Worm (Caenorhabditis elegans): ENCODE results near the gene srbc-3.

Gene srbc-3

DNA sequence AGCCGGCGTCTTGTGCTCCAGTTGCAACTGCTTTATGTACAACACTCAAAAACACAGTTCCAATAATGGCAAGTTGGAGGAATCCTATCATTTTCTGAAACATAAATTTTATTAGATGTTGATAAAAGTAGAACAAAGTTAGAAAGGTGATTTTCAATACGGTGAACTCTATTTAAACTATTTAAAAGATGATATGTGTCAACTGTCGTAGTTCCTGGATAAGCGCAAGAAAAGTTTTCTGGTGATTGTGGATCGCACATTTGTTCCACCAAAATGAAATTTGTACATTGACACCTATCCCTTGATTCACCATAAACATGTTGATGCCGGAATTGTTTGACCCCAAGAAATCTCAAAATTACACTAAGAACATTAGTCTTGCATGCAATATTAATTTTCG is 23.8 kb downstream of the srbc-3 start, which contains the start of gene C17B7.9:
C17B7.9 (minus strand) TSS at position 101 of the 400 bp plus-strand sequence.
- no peak for TF ChIP-seq lin-39 (tag; optimal IDR thresholded peaks at IDR 0.05)
- TF ChIP-seq unc-39 (tag; optimal IDR thresholded peaks at IDR 0.05) = no peak
- TF ChIP-seq nhr-77 (tag; optimal IDR thresholded peaks at IDR 0.05) = no peak
- TF ChIP-seq unc-62 (GFP tag; optimal IDR thresholded peaks at IDR 0.05) = no peak
- TF ChIP-seq skn-1 (tag; optimal IDR thresholded peaks at IDR 0.05) = no peak
- TF ChIP-seq Y55F3AM.14 (GFP tag; optimal IDR thresholded peaks at IDR 0.05) = no peak
- no peak for TF ChIP-seq alr-1 (tag; optimal IDR thresholded peaks at IDR 0.05)
- no peak for TF ChIP-seq peb-1 (tag; optimal IDR thresholded peaks at IDR 0.05)
- TF ChIP-seq nhr-23 (tag; optimal IDR thresholded peaks at IDR 0.05) = no peak
- TF ChIP-seq egl-27 (tag; optimal IDR thresholded peaks at IDR 0.05) = no peak
- TF ChIP-seq nhr-25 (tag; optimal IDR thresholded peaks at IDR 0.05) = no peak
- TF ChIP-seq ceh-16 (tag; optimal IDR thresholded peaks at IDR 0.05) = no peak
- TF ChIP-seq ztf-1 (GFP tag; conservative IDR thresholded peaks at IDR 0.05) = no peak
- TF ChIP-seq nhr-129 (tag; optimal IDR thresholded peaks at IDR 0.05) = no peak
- TF ChIP-seq zag-1 (tag; optimal IDR thresholded peaks at IDR 0.05) = no peak
- no peak for TF ChIP-seq aly-2 (tag; optimal IDR thresholded peaks at IDR 0.05)
- TF ChIP-seq lin-13 (GFP tag; optimal IDR thresholded peaks at IDR 0.05) = no peak
- no peak for TF ChIP-seq lin-11 (tag; optimal IDR thresholded peaks at IDR 0.05)
- TF ChIP-seq sma-9 (GFP tag; optimal IDR thresholded peaks at IDR 0.05) = no peak
- no peak for TF ChIP-seq sma-9 (tag; optimal IDR thresholded peaks at IDR 0.05)
- TF ChIP-seq nhr-6 (tag; optimal IDR thresholded peaks at IDR 0.05) = no peak

- TF ChIP-seq nhr-11 (tag; optimal IDR thresholded peaks at IDR 0.05) (no peak), elt-1 (tag; optimal IDR thresholded peaks at IDR 0.05) (no peak), nhr-129 (tag; optimal IDR thresholded peaks at IDR 0.05) (no peak), ztf-1 (GFP tag; conservative IDR thresholded peaks at IDR 0.05) (no peak), egl-27 (tag; optimal IDR thresholded peaks at IDR 0.05) (no peak), ztf-11 (tag; optimal IDR thresholded peaks at IDR 0.05) (no peak), nhr-21 (tag; optimal IDR thresholded peaks at IDR 0.05) (no peak), lin-39 (tag; optimal IDR thresholded peaks at IDR 0.05) (no peak), skn-1 (tag; optimal IDR thresholded peaks at IDR 0.05) (no peak), alr-1 (tag; optimal IDR thresholded peaks at IDR 0.05) (no peak), zag-1 (tag; optimal IDR thresholded peaks at IDR 0.05) (no peak), mbf-1 (tag; optimal IDR thresholded peaks at IDR 0.05) (no peak), unc-55 (GFP tag; optimal IDR thresholded peaks at IDR 0.05) (no peak), sma-9 (GFP tag; optimal IDR thresholded peaks at IDR 0.05) (no peak), sma-9 (tag; optimal IDR thresholded peaks at IDR 0.05) (no peak), Y55F3AM.14 (GFP tag; optimal IDR thresholded peaks at IDR 0.05) (no peak), mdl-1 (tag; optimal IDR thresholded peaks at IDR 0.05) (no peak), ama-1 (optimal IDR thresholded peaks at IDR 0.05) (no peak), nhr-237 (tag; optimal IDR thresholded peaks at IDR 0.05) (no peak), fos-1 (tag; optimal IDR thresholded peaks at IDR 0.05) (no peak), nhr-23 (tag; optimal IDR thresholded peaks at IDR 0.05) (no peak)
Observed at ce11 chrV:3333334-3333733, 25.1 kb downstream of the srbc-3 start, which contains the start of gene C17B7.5. C17B7.5 (plus strand) TSS chrV:3333634.

ce11 chrV:3339009-3339408 is 30.7 kb downstream of the srbc-3 start, which contains the start of gene C17B7.4:
C17B7.4 (plus strand) TSS chrV:3339309.
- TF ChIP-seq egl-27 (tag; optimal IDR thresholded peaks at IDR 0.05) = no peak
- TF ChIP-seq ama-1 (optimal IDR thresholded peaks at IDR 0.05) = no peak
- no peak for TF ChIP-seq aly-2 (tag; optimal IDR thresholded peaks at IDR 0.05)
- no peak for TF ChIP-seq ceh-82 (tag; optimal IDR thresholded peaks at IDR 0.05)
- no peak for TF ChIP-seq F13H6.1 (tag; optimal IDR thresholded peaks at IDR 0.05)
- no peak for TF ChIP-seq mbf-1 (tag; optimal IDR thresholded peaks at IDR 0.05)
- TF ChIP-seq zag-1 (tag; optimal IDR thresholded peaks at IDR 0.05) = no peak
- TF ChIP-seq lin-39 (tag; optimal IDR thresholded peaks at IDR 0.05) = no peak
- TF ChIP-seq elt-1 (tag; optimal IDR thresholded peaks at IDR 0.05) = no peak
- TF ChIP-seq ztf-11 (tag; optimal IDR thresholded peaks at IDR 0.05) = no peak
- TF ChIP-seq ztf-1 (GFP tag; conservative IDR thresholded peaks at IDR 0.05) = no peak
- no peak for TF ChIP-seq R02D3.7 (tag; optimal IDR thresholded peaks at IDR 0.05)
- no peak for TF ChIP-seq ztf-4 (tag; optimal IDR thresholded peaks at IDR 0.05)
- no peak for TF ChIP-seq gmeb-1 (tag; optimal IDR thresholded peaks at IDR 0.05)
- no peak for TF ChIP-seq lin-11 (tag; optimal IDR thresholded peaks at IDR 0.05)
- no peak for TF ChIP-seq ceh-16 (tag; optimal IDR thresholded peaks at IDR 0.05)
- no peak for TF ChIP-seq nhr-237 (tag; optimal IDR thresholded peaks at IDR 0.05)

DNA sequence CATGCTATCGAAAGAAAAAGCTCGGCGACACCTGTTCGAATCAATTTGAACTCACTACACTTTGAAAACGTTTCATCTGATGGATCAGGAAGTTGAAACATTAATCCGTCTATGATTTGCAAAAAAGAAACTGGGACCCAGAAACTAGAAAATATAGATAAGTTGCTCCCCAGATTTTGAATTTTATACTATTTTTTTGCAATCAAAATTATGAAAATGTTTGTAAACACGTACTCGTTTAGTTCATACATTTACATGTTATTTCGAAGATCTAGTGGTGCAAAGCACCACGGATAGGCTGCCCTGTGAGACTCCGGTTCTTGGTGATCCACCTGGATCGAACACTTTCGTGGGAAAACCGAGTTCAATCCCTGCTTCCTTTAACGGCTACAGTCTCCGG is 33.6 kb downstream of the srbc-3 start, which contains the start of gene C17B7.10:
C17B7.10 (minus strand) TSS at position 101 of the 400 bp plus-strand sequence.
- TF ChIP-seq F13H6.1 (tag; optimal IDR thresholded peaks at IDR 0.05) (no peak), fos-1 (tag; optimal IDR thresholded peaks at IDR 0.05) (no peak), sma-9 (GFP tag; optimal IDR thresholded peaks at IDR 0.05) (peak; percentile 40), sma-9 (tag; optimal IDR thresholded peaks at IDR 0.05) (no peak)
